Fruit fly (Drosophila melanogaster): ENCODE measurements around the gene Acyp.

- TF ChIP-seq usp (GFP tag; optimal IDR thresholded peaks at IDR 0.05) (no peak), h (GFP tag; optimal IDR thresholded peaks at IDR 0.05) (no peak), sage (GFP tag; optimal IDR thresholded peaks at IDR 0.05) (no peak), pan (optimal IDR thresholded peaks at IDR 0.05) (no peak), Rel (GFP tag; optimal IDR thresholded peaks at IDR 0.05) (no peak), Rel (tag; optimal IDR thresholded peaks at IDR 0.05) (no peak), psq (GFP tag; optimal IDR thresholded peaks at IDR 0.05) (no peak)
These were observed 37.9 kb downstream of the Acyp start for dm6 chr2L:13949789-13950188.

Data from whole organism, wandering third instar larva.